Fruit fly (Drosophila melanogaster): Measurements from ENCODE around the gene CG13126.

dm6 chr2L:9954119-9954518 lies at the start of gene CG13126, which contains the start of gene CG4709:
- TF ChIP-seq cic (GFP tag; optimal IDR thresholded peaks at IDR 0.05): peak; percentile 50
- TF ChIP-seq kay (GFP tag; ENCODE audit: borderline replicate concordance): no peak
- peak; percentile 17 for TF ChIP-seq Hr96 (GFP tag; optimal IDR thresholded peaks at IDR 0.05)
- TF ChIP-seq CG11617 (GFP tag; optimal IDR thresholded peaks at IDR 0.05): peak; percentile 89
- TF ChIP-seq Mnt (GFP tag; optimal IDR thresholded peaks at IDR 0.05): peak; percentile 85
- no peak for TF ChIP-seq CG1620 (GFP tag; optimal IDR thresholded peaks at IDR 0.05)
